Fruit fly (Drosophila melanogaster): Measurements from ENCODE around the gene Moca-cyp.

- no peak for TF ChIP-seq eg (GFP tag; IDR thresholded peaks at IDR 0.05)
- TF ChIP-seq fkh (GFP tag; optimal IDR thresholded peaks at IDR 0.05), result no peak
These were observed 9.0 kb upstream of the Moca-cyp start for dm6 chr3R:28331126-28331490.
